Worm (Caenorhabditis elegans): ENCODE data around the gene K09A9.8.

- no peak for TF ChIP-seq unc-130 (GFP tag; optimal IDR thresholded peaks at IDR 0.05)
- TF ChIP-seq C06A6.2 (GFP tag; conservative IDR thresholded peaks at IDR 0.05), result peak; percentile 48
- TF ChIP-seq lsl-1 (GFP tag; optimal IDR thresholded peaks at IDR 0.05), result no peak
- TF ChIP-seq unc-62 (GFP tag; optimal IDR thresholded peaks at IDR 0.05), result no peak
- TF ChIP-seq ztf-22 (GFP tag; optimal IDR thresholded peaks at IDR 0.05), result no peak
- peak; percentile 18 for TF ChIP-seq somi-1 (GFP tag; optimal IDR thresholded peaks at IDR 0.05)
- no peak for TF ChIP-seq Y95B8A.8 (GFP tag; IDR thresholded peaks at IDR 0.05)
- TF ChIP-seq B0336.3 (GFP tag; IDR thresholded peaks at IDR 0.05), result peak; percentile 49; the same call in 1 of the 2 replicates
- no peak for TF ChIP-seq B0035.1 (tag; optimal IDR thresholded peaks at IDR 0.05)
- TF ChIP-seq him-1 (tag; optimal IDR thresholded peaks at IDR 0.05), result no peak
These were observed 28.7 kb downstream of the K09A9.8 start, which contains the start of gene dyn-1 for ce11 chrX:15567986-15568940.
